Worm (Caenorhabditis elegans) whole organism, mixed stage, embryonic: ENCODE data around the gene col-179.

ENCODE experiments used
- M03D4.4 ChIP-seq: sonication (generic microtip); optimal IDR thresholded peaks from 2 replicates; lab custom pipeline; 2017; ENCODE audit warnings: mild to moderate bottlenecking, missing genetic modification characterization, missing compliant biosample characterization
- bed-3 ChIP-seq: fragments of 200-800 bp; sonication (Bioruptor generic); optimal IDR thresholded peaks from 3 replicates; lab custom pipeline; 2018; ENCODE audit warnings: mild to moderate bottlenecking, missing genetic modification characterization, moderate library complexity, missing compliant biosample characterization
- blmp-1 ChIP-seq: fragments of 150-350 bp; optimal IDR thresholded peaks from 2 replicates; lab custom pipeline; 2014; ENCODE audit warnings: missing biosample characterization, missing genetic modification characterization
- ceh-43 ChIP-seq: fragments of 200-800 bp; sonication (Bioruptor generic); optimal IDR thresholded peaks from 2 replicates; lab custom pipeline; 2018; ENCODE audit warnings: mild to moderate bottlenecking, missing genetic modification characterization, moderate library complexity, missing compliant biosample characterization
- ceh-83 ChIP-seq: fragments of 200-800 bp; sonication (Bioruptor generic); optimal IDR thresholded peaks from 2 replicates; lab custom pipeline; 2018; ENCODE audit warnings: mild to moderate bottlenecking, missing genetic modification characterization, missing compliant biosample characterization
- ces-1 ChIP-seq: fragments of 150-350 bp; optimal IDR thresholded peaks from 2 replicates; lab custom pipeline; 2014; ENCODE audit warnings: missing biosample characterization, missing genetic modification reagents, missing genetic modification characterization
- cnd-1 ChIP-seq: fragments of 200-800 bp; sonication (Bioruptor generic); optimal IDR thresholded peaks from 2 replicates; lab custom pipeline; 2018; ENCODE audit warnings: mild to moderate bottlenecking, missing genetic modification characterization, missing compliant biosample characterization
- drap-1 ChIP-seq: fragments of 200-800 bp; sonication (Bioruptor generic); optimal IDR thresholded peaks from 3 replicates; lab custom pipeline; 2018; ENCODE audit warnings: mild to moderate bottlenecking, missing genetic modification characterization, missing compliant biosample characterization
- elt-1 ChIP-seq: sonication (generic microtip); optimal IDR thresholded peaks from 2 replicates; lab custom pipeline; 2017; ENCODE audit warnings: missing genetic modification characterization, mild to moderate bottlenecking, missing compliant biosample characterization, antibody characterized with exemption, moderate library complexity, borderline replicate concordance; ENCODE audit not compliant: insufficient read depth
- flh-1 ChIP-seq: fragments of 200-800 bp; sonication (Bioruptor generic); optimal IDR thresholded peaks from 2 replicates; lab custom pipeline; 2018; ENCODE audit warnings: mild to moderate bottlenecking, missing genetic modification characterization, moderate library complexity, missing compliant biosample characterization
- ham-2 ChIP-seq: fragments of 200-800 bp; sonication (Bioruptor generic); optimal IDR thresholded peaks from 2 replicates; lab custom pipeline; 2018; ENCODE audit warnings: mild to moderate bottlenecking, missing genetic modification characterization, missing compliant biosample characterization
- hlh-1 ChIP-seq: fragments of 150-350 bp; optimal IDR thresholded peaks from 2 replicates; lab custom pipeline; 2014; ENCODE audit warnings: missing biosample characterization, missing genetic modification reagents, missing genetic modification characterization
- lin-13 ChIP-seq: fragments of 150-350 bp; optimal IDR thresholded peaks from 2 replicates; lab custom pipeline; 2014; ENCODE audit warnings: missing biosample characterization, missing genetic modification characterization
- lin-32 ChIP-seq: fragments of 200-800 bp; sonication (Bioruptor generic); optimal IDR thresholded peaks from 2 replicates; lab custom pipeline; 2018; ENCODE audit warnings: mild to moderate bottlenecking, missing genetic modification characterization, missing compliant biosample characterization
- lsy-2 ChIP-seq: fragments of 150-350 bp; optimal IDR thresholded peaks from 2 replicates; lab custom pipeline; 2014; ENCODE audit warnings: missing biosample characterization, missing genetic modification characterization
- mab-5 ChIP-seq: fragments of 150-350 bp; optimal IDR thresholded peaks from 2 replicates; lab custom pipeline; 2014; ENCODE audit warnings: missing biosample characterization, missing genetic modification characterization
- mep-1 ChIP-seq: fragments of 150-350 bp; optimal IDR thresholded peaks from 2 replicates; lab custom pipeline; 2017; ENCODE audit warnings: missing biosample characterization, missing genetic modification reagents, missing genetic modification characterization, inconsistent platforms
- mls-2 ChIP-seq: sonication (generic microtip); optimal IDR thresholded peaks from 2 replicates; lab custom pipeline; 2016; ENCODE audit warnings: mild to moderate bottlenecking, missing genetic modification characterization, moderate library complexity, missing compliant biosample characterization
- nhr-12 ChIP-seq: fragments of 150-350 bp; optimal IDR thresholded peaks from 2 replicates; lab custom pipeline; 2014; ENCODE audit warnings: missing biosample characterization, missing genetic modification characterization
- nhr-2 ChIP-seq: fragments of 150-350 bp; optimal IDR thresholded peaks from 2 replicates; lab custom pipeline; 2014; ENCODE audit warnings: missing biosample characterization, missing genetic modification characterization
- nhr-237 ChIP-seq: fragments of 150-350 bp; optimal IDR thresholded peaks from 2 replicates; lab custom pipeline; 2014; ENCODE audit warnings: missing biosample characterization, missing genetic modification characterization
- nhr-28 ChIP-seq: fragments of 150-350 bp; optimal IDR thresholded peaks from 2 replicates; lab custom pipeline; 2014; ENCODE audit warnings: missing biosample characterization, missing genetic modification characterization
- nhr-76 ChIP-seq: sonication (generic microtip); optimal IDR thresholded peaks from 2 replicates; lab custom pipeline; 2017; ENCODE audit warnings: missing biosample characterization, missing genetic modification characterization
- sem-2 ChIP-seq: fragments of 200-800 bp; sonication (Bioruptor generic); optimal IDR thresholded peaks from 2 replicates; lab custom pipeline; 2018; ENCODE audit warnings: mild to moderate bottlenecking, missing genetic modification characterization, missing compliant biosample characterization
- tbx-8 ChIP-seq: fragments of 200-800 bp; sonication (Bioruptor generic); optimal IDR thresholded peaks from 2 replicates; lab custom pipeline; 2018; ENCODE audit warnings: mild to moderate bottlenecking, missing genetic modification characterization, moderate library complexity, missing compliant biosample characterization
- unc-120 ChIP-seq: sonication (generic microtip); optimal IDR thresholded peaks from 2 replicates; lab custom pipeline; 2017; ENCODE audit warnings: missing genetic modification characterization, missing compliant biosample characterization; ENCODE audit not compliant: poor library complexity, severe bottlenecking
- unc-39 ChIP-seq: fragments of 150-350 bp; optimal IDR thresholded peaks from 2 replicates; lab custom pipeline; 2014; ENCODE audit warnings: missing biosample characterization, missing genetic modification characterization
- unc-62 ChIP-seq: fragments of 150-350 bp; optimal IDR thresholded peaks from 2 replicates; lab custom pipeline; 2014; ENCODE audit warnings: missing biosample characterization, missing genetic modification reagents, missing genetic modification characterization
- zip-8 ChIP-seq: fragments of 150-350 bp; optimal IDR thresholded peaks from 2 replicates; lab custom pipeline; 2014; ENCODE audit warnings: missing biosample characterization, missing genetic modification characterization

The col-179 gene

ce11 chrX:11178599-11178998 is 22.7 kb upstream of the col-179 start, which contains the start of gene gnrr-6:
Gene gnrr-6 (plus strand): TSS chrX:11178899.
- TF ChIP-seq flh-1 (no peak), nhr-2 (tag; lab: Kevin White, UChicago) (no peak), mls-2 (no peak), nhr-12 (tag; lab: Kevin White, UChicago) (no peak), unc-62 (GFP tag; lab: Kevin White, UChicago) (no peak), M03D4.4 (tag; lab: Kevin White, UChicago) (no peak), ham-2 (GFP tag; lab: Kevin White, UChicago) (no peak), cnd-1 (tag; lab: Kevin White, UChicago) (no peak)

- TF ChIP-seq mab-5 (tag; lab: Kevin White, UChicago) (no peak), cnd-1 (tag; lab: Kevin White, UChicago) (no peak), ceh-83 (no peak), unc-62 (GFP tag; lab: Kevin White, UChicago) (no peak), elt-1 (tag; lab: Kevin White, UChicago) (no peak), nhr-28 (tag; lab: Kevin White, UChicago) (no peak), lin-32 (GFP tag; lab: Kevin White, UChicago) (no peak)
Measured at ce11 chrX:11185498-11185897, 15.8 kb upstream of the col-179 start, which contains the start of gene gnrr-7. Gene gnrr-7 (plus strand): TSS chrX:11185798.

- no peak for TF ChIP-seq tbx-8 (GFP tag; lab: Kevin White, UChicago)
- no peak for TF ChIP-seq nhr-28 (tag; lab: Kevin White, UChicago)
- TF ChIP-seq nhr-237 (tag; lab: Kevin White, UChicago) = no peak
- TF ChIP-seq sem-2 (GFP tag; lab: Kevin White, UChicago) = no peak
- TF ChIP-seq hlh-1 (tag; lab: Kevin White, UChicago) = no peak
- TF ChIP-seq flh-1 = no peak
- no peak for TF ChIP-seq zip-8 (tag; lab: Kevin White, UChicago)
- no peak for TF ChIP-seq M03D4.4 (tag; lab: Kevin White, UChicago)
- no peak for TF ChIP-seq ham-2 (GFP tag; lab: Kevin White, UChicago)
- no peak for TF ChIP-seq ceh-83
- TF ChIP-seq lin-32 (GFP tag; lab: Kevin White, UChicago) = no peak
- no peak for TF ChIP-seq cnd-1 (tag; lab: Kevin White, UChicago)
- no peak for TF ChIP-seq bed-3
- TF ChIP-seq nhr-76 = no peak
- TF ChIP-seq mls-2 = no peak
- TF ChIP-seq ceh-43 (GFP tag; lab: Kevin White, UChicago) = no peak
- TF ChIP-seq mab-5 (tag; lab: Kevin White, UChicago) = no peak
- no peak for TF ChIP-seq unc-39 (tag; lab: Kevin White, UChicago)
Measured at ce11 chrX:11189515-11189914, 11.8 kb upstream of the col-179 start, which contains the start of gene F13D2.1. Gene F13D2.1 (minus strand): TSS chrX:11189615.

- TF ChIP-seq ces-1 (GFP tag; lab: Kevin White, UChicago) = no peak
- TF ChIP-seq tbx-8 (GFP tag; lab: Kevin White, UChicago) = no peak
- no peak for TF ChIP-seq blmp-1 (tag; lab: Kevin White, UChicago)
- TF ChIP-seq unc-62 (GFP tag; lab: Kevin White, UChicago) = peak; percentile 26
- peak; percentile 29 for TF ChIP-seq elt-1 (tag; lab: Kevin White, UChicago)
- TF ChIP-seq unc-120 = peak; percentile 20
- TF ChIP-seq ceh-43 (GFP tag; lab: Kevin White, UChicago) = no peak
- no peak for TF ChIP-seq nhr-28 (tag; lab: Kevin White, UChicago)
- TF ChIP-seq mep-1 (tag; lab: Kevin White, UChicago) = no peak
- TF ChIP-seq lin-13 (tag; lab: Kevin White, UChicago) = no peak
- TF ChIP-seq bed-3 = no peak
- TF ChIP-seq unc-39 (tag; lab: Kevin White, UChicago) = no peak
- TF ChIP-seq lsy-2 = no peak
- no peak for TF ChIP-seq drap-1 (GFP tag; lab: Kevin White, UChicago)
Measured at ce11 chrX:11190443-11190842, 10.8 kb upstream of the col-179 start.

ce11 chrX:11193670-11194069 is 7.6 kb upstream of the col-179 start:
- TF ChIP-seq hlh-1 (tag; lab: Kevin White, UChicago) (peak; percentile 90), nhr-2 (tag; lab: Kevin White, UChicago) (no peak)
- TF ChIP-seq, all 35 proteins: peak for 1
